Fruit fly (Drosophila melanogaster) whole organism, embryonic: ENCODE measurements around the gene gammaTub37C.

ENCODE experiments used
- Adf1 ChIP-seq: fragments of 200-800 bp; sonication (Bioruptor generic); IDR thresholded peaks from 2 replicates; pipeline ENCODE4 v1.3.6; 2022; ENCODE audit warnings: missing biosample characterization, missing genetic modification characterization
- Bgb ChIP-seq: fragments of 200-800 bp; sonication (Bioruptor generic); IDR thresholded peaks from 2 replicates; pipeline ENCODE4 v1.3.6; 2022; ENCODE audit warnings: missing biosample characterization, missing genetic modification characterization; ENCODE audit not compliant: partially characterized antibody
- CG1024 ChIP-seq: fragments of 200-800 bp; sonication (Bioruptor generic); IDR thresholded peaks from 2 replicates; pipeline ENCODE4 v1.3.6; 2022; ENCODE audit warnings: missing biosample characterization, missing genetic modification characterization
- CG11398 ChIP-seq: fragments of 200-800 bp; sonication (Bioruptor generic); optimal IDR thresholded peaks from 2 replicates; lab custom pipeline; 2016; ENCODE audit warnings: missing biosample characterization, missing genetic modification characterization
- CG13296 ChIP-seq: fragments of 200-800 bp; sonication (Bioruptor generic); optimal IDR thresholded peaks from 3 replicates; lab custom pipeline; 2018; ENCODE audit warnings: missing biosample characterization, mild to moderate bottlenecking, missing genetic modification characterization
- CG1603 ChIP-seq: fragments of 200-800 bp; sonication (Bioruptor generic); optimal IDR thresholded peaks from 2 replicates; lab custom pipeline; 2019; ENCODE audit warnings: missing biosample characterization, mild to moderate bottlenecking, missing genetic modification characterization, moderate library complexity
- CG17361 ChIP-seq: fragments of 200-800 bp; sonication (Bioruptor generic); IDR thresholded peaks from 3 replicates; pipeline ENCODE4 v1.3.6; 2022; ENCODE audit warnings: missing biosample characterization, missing genetic modification characterization
- CG2116 ChIP-seq: fragments of 200-800 bp; sonication (Bioruptor generic); optimal IDR thresholded peaks from 3 replicates; lab custom pipeline; 2018; ENCODE audit warnings: missing biosample characterization, mild to moderate bottlenecking, missing genetic modification characterization
- CG2199 ChIP-seq: fragments of 200-800 bp; sonication (Bioruptor generic); IDR thresholded peaks from 3 replicates; pipeline ENCODE4 v1.3.6; 2022; ENCODE audit warnings: missing biosample characterization, missing genetic modification characterization
- CG2875 ChIP-seq: fragments of 200-800 bp; sonication (Bioruptor generic); optimal IDR thresholded peaks from 2 replicates; lab custom pipeline; 2017; ENCODE audit warnings: missing biosample characterization, mild to moderate bottlenecking, missing genetic modification characterization, missing genetic modification reagents
- CG3163 ChIP-seq: fragments of 200-800 bp; sonication (Bioruptor generic); optimal IDR thresholded peaks from 3 replicates; lab custom pipeline; 2016; ENCODE audit warnings: missing biosample characterization, missing genetic modification characterization
- CG3838 ChIP-seq: fragments of 200-800 bp; sonication (Bioruptor generic); optimal IDR thresholded peaks from 3 replicates; lab custom pipeline; 2016; ENCODE audit warnings: missing biosample characterization, missing genetic modification characterization
- CG4328 ChIP-seq: fragments of 200-800 bp; sonication (Bioruptor generic); optimal IDR thresholded peaks from 3 replicates; lab custom pipeline; 2017; ENCODE audit warnings: missing biosample characterization, missing genetic modification reagents, missing genetic modification characterization
- CG7271 ChIP-seq: fragments of 200-800 bp; sonication (Bioruptor generic); optimal IDR thresholded peaks from 2 replicates; lab custom pipeline; 2018; ENCODE audit warnings: missing biosample characterization, mild to moderate bottlenecking, missing genetic modification characterization, moderate library complexity
- CG7786 ChIP-seq: fragments of 200-800 bp; sonication (Bioruptor generic); optimal IDR thresholded peaks from 2 replicates; lab custom pipeline; 2016; ENCODE audit warnings: missing biosample characterization, missing genetic modification characterization
- CG7839 ChIP-seq: fragments of 200-800 bp; sonication (Bioruptor generic); optimal IDR thresholded peaks from 3 replicates; lab custom pipeline; 2018; ENCODE audit warnings: missing biosample characterization, mild to moderate bottlenecking, missing genetic modification characterization, moderate library complexity
- CG8281 ChIP-seq: fragments of 200-800 bp; sonication (Bioruptor generic); optimal IDR thresholded peaks from 2 replicates; lab custom pipeline; 2018; ENCODE audit warnings: missing biosample characterization, mild to moderate bottlenecking, missing genetic modification characterization, moderate library complexity
- Doc2 ChIP-seq: fragments of 200-800 bp; sonication (Bioruptor generic); IDR thresholded peaks from 2 replicates; pipeline ENCODE4 v1.3.6; 2022; ENCODE audit warnings: missing biosample characterization, missing genetic modification characterization
- ERR ChIP-seq: fragments of 200-800 bp; sonication (Bioruptor generic); optimal IDR thresholded peaks from 2 replicates; lab custom pipeline; 2016; ENCODE audit warnings: missing biosample characterization, missing genetic modification characterization
- Gsc ChIP-seq: fragments of 200-800 bp; sonication (Bioruptor generic); IDR thresholded peaks from 2 replicates; pipeline ENCODE4 v1.3.6; 2022; ENCODE audit warnings: missing biosample characterization, missing genetic modification characterization
- Gug ChIP-seq: fragments of 200-800 bp; sonication (Bioruptor generic); IDR thresholded peaks from 4 replicates; pipeline ENCODE4 v1.3.6; 2022; ENCODE audit warnings: missing biosample characterization, missing genetic modification characterization
- Hey ChIP-seq: fragments of 200-800 bp; sonication (Bioruptor generic); optimal IDR thresholded peaks from 3 replicates; lab custom pipeline; 2018; ENCODE audit warnings: missing biosample characterization, mild to moderate bottlenecking, missing genetic modification characterization
- Hr3 ChIP-seq: fragments of 200-800 bp; sonication (Bioruptor generic); optimal IDR thresholded peaks from 3 replicates; lab custom pipeline; 2016; ENCODE audit warnings: missing biosample characterization, missing genetic modification characterization
- Meics ChIP-seq: fragments of 200-800 bp; sonication (Bioruptor generic); optimal IDR thresholded peaks from 2 replicates; lab custom pipeline; 2017; ENCODE audit warnings: missing biosample characterization, mild to moderate bottlenecking, missing genetic modification characterization
- YL-1 ChIP-seq: fragments of 200-800 bp; sonication (Bioruptor generic); optimal IDR thresholded peaks from 3 replicates; lab custom pipeline; 2017; ENCODE audit warnings: missing biosample characterization, mild to moderate bottlenecking, missing genetic modification characterization
- cad ChIP-seq: fragments of >200 bp; optimal IDR thresholded peaks from 2 replicates; lab custom pipeline; 2017; ENCODE audit warnings: missing biosample characterization, missing genetic modification characterization
- caup ChIP-seq: fragments of 200-800 bp; sonication (Bioruptor generic); optimal IDR thresholded peaks from 3 replicates; lab custom pipeline; 2017; ENCODE audit warnings: missing biosample characterization, mild to moderate bottlenecking, missing genetic modification characterization, moderate library complexity; ENCODE audit not compliant: severe bottlenecking
- chinmo ChIP-seq: fragments of 200-800 bp; sonication (Bioruptor generic); IDR thresholded peaks from 4 replicates; pipeline ENCODE4 v1.3.6; 2022; ENCODE audit warnings: missing biosample characterization, missing genetic modification characterization; ENCODE audit not compliant: partially characterized antibody
- ci ChIP-seq: fragments of 200-800 bp; sonication (Bioruptor generic); IDR thresholded peaks from 3 replicates; pipeline ENCODE4 v1.3.6; 2022; ENCODE audit warnings: missing biosample characterization, missing genetic modification characterization
- crol ChIP-seq: fragments of 200-800 bp; sonication (Bioruptor generic); IDR thresholded peaks from 2 replicates; pipeline ENCODE4 v1.3.6; 2022; ENCODE audit warnings: missing biosample characterization, missing genetic modification characterization
- dan ChIP-seq: fragments of 200-800 bp; sonication (Bioruptor generic); IDR thresholded peaks from 2 replicates; pipeline ENCODE4 v1.3.6; 2022; ENCODE audit warnings: missing biosample characterization, missing genetic modification characterization
- dmrt11E ChIP-seq: fragments of 200-800 bp; sonication (Bioruptor generic); optimal IDR thresholded peaks from 3 replicates; lab custom pipeline; 2018; ENCODE audit warnings: missing biosample characterization, mild to moderate bottlenecking, missing genetic modification characterization, moderate library complexity
- dpn ChIP-seq, 2 experiments: fragments of 200-800 bp; sonication (Bioruptor generic); optimal IDR thresholded peaks; 3 replicates each; lab custom pipeline; 2016; ENCODE audit warnings: missing biosample characterization in 2 of 2, missing genetic modification characterization in 2 of 2
- en ChIP-seq: fragments of 200-800 bp; sonication (Bioruptor generic); optimal IDR thresholded peaks from 2 replicates; lab custom pipeline; 2016; ENCODE audit warnings: missing biosample characterization, missing genetic modification characterization
- ewg ChIP-seq: fragments of 200-800 bp; sonication (Bioruptor generic); optimal IDR thresholded peaks from 3 replicates; lab custom pipeline; 2017; ENCODE audit warnings: mild to moderate bottlenecking, missing biosample characterization, missing genetic modification reagents, missing genetic modification characterization
- fd96Cb ChIP-seq: fragments of 200-800 bp; sonication (Bioruptor generic); optimal IDR thresholded peaks from 2 replicates; lab custom pipeline; 2018; ENCODE audit warnings: missing biosample characterization, mild to moderate bottlenecking, missing genetic modification characterization, moderate library complexity
- grau ChIP-seq: fragments of 200-800 bp; optimal IDR thresholded peaks from 3 replicates; lab custom pipeline; 2019; ENCODE audit warnings: missing biosample characterization, mild to moderate bottlenecking, missing genetic modification characterization, moderate library complexity
- gro ChIP-seq: fragments of 200-800 bp; sonication (Bioruptor generic); optimal IDR thresholded peaks from 2 replicates; lab custom pipeline; 2016; ENCODE audit warnings: missing biosample characterization, missing genetic modification characterization
- hkb ChIP-seq, 2 experiments: fragments of 200-800 bp in 1 of 2; fragments of >200 bp in 1 of 2; sonication (Bioruptor generic) in 1 of 2; IDR thresholded peaks in 1 of 2; optimal IDR thresholded peaks in 1 of 2; 2 replicates each; pipeline versions ENCODE4 v1.3.6 to Lab custom; 2017 to 2022; ENCODE audit warnings: missing biosample characterization in 1 of 2, missing genetic modification characterization in 1 of 2
- jumu ChIP-seq: fragments of 200-800 bp; sonication (Bioruptor generic); optimal IDR thresholded peaks from 3 replicates; lab custom pipeline; 2016; ENCODE audit warnings: missing biosample characterization, missing genetic modification characterization
- nom ChIP-seq: fragments of 200-800 bp; sonication (Bioruptor generic); optimal IDR thresholded peaks from 2 replicates; lab custom pipeline; 2017; ENCODE audit warnings: missing biosample characterization, missing genetic modification characterization, mild to moderate bottlenecking, moderate library complexity, missing genetic modification reagents
- p53 ChIP-seq: fragments of 200-800 bp; sonication (Bioruptor generic); optimal IDR thresholded peaks from 2 replicates; lab custom pipeline; 2016; ENCODE audit warnings: missing biosample characterization, missing genetic modification characterization
- rib ChIP-seq: fragments of 200-800 bp; sonication (Bioruptor generic); IDR thresholded peaks from 2 replicates; pipeline ENCODE4 v1.3.6; 2022; ENCODE audit warnings: missing biosample characterization, missing genetic modification characterization
- sc ChIP-seq, 3 experiments: fragments of >200 bp in 2 of 3; fragments of 200-800 bp in 1 of 3; sonication (Bioruptor generic) in 1 of 3; optimal IDR thresholded peaks; 2 replicates in 2 of 3; 3 replicates in 1 of 3; lab custom pipeline; 2017; ENCODE audit warnings: mild to moderate bottlenecking in 1 of 3, missing biosample characterization in 1 of 3, missing genetic modification characterization in 1 of 3, missing genetic modification reagents in 1 of 3
- sd ChIP-seq: fragments of 200-800 bp; sonication (Bioruptor generic); optimal IDR thresholded peaks from 3 replicates; lab custom pipeline; 2018; ENCODE audit warnings: missing biosample characterization, mild to moderate bottlenecking, missing genetic modification characterization, moderate library complexity
- sens ChIP-seq: fragments of 200-800 bp; sonication (Bioruptor generic); peaks from one replicate; lab custom pipeline; 2016; ENCODE audit warnings: missing biosample characterization, missing genetic modification characterization
- tap ChIP-seq: fragments of 200-800 bp; optimal IDR thresholded peaks from 3 replicates; lab custom pipeline; 2019; ENCODE audit warnings: missing biosample characterization, mild to moderate bottlenecking, missing genetic modification characterization, moderate library complexity
- tgo ChIP-seq: fragments of 200-800 bp; sonication (Bioruptor generic); IDR thresholded peaks from 3 replicates; pipeline ENCODE4 v1.3.6; 2022; ENCODE audit warnings: missing biosample characterization, missing genetic modification characterization
- vvl ChIP-seq: fragments of 200-800 bp; sonication (Bioruptor generic); IDR thresholded peaks from 2 replicates; pipeline ENCODE4 v1.3.6; 2022; ENCODE audit warnings: missing biosample characterization, missing genetic modification characterization
- zfh1 ChIP-seq: fragments of 200-800 bp; sonication (Bioruptor generic); IDR thresholded peaks from 3 replicates; pipeline ENCODE4 v1.3.6; 2022; ENCODE audit warnings: missing biosample characterization, missing genetic modification characterization

The gammaTub37C gene

dm6 chr2L:19200211-19200610 lies 14.7 kb upstream of the gammaTub37C start (continued):
- TF ChIP-seq ci: 0 out of 3 replicates have a peak, but pooled peaks have one; percentile 19
- no peak for TF ChIP-seq CG8281 (tag; lab: Kevin White, UChicago)
- no peak for TF ChIP-seq dan (GFP tag; lab: Robert Waterston, UW)
- TF ChIP-seq CG2875 (GFP tag; lab: Kevin White, UChicago): no peak
- no peak for TF ChIP-seq ewg (GFP tag; lab: Kevin White, UChicago)
- no peak for TF ChIP-seq rib (GFP tag; lab: Robert Waterston, UW)
- TF ChIP-seq CG1024: 0 out of 2 replicates have a peak, but pooled peaks have one; percentile 28
- peak; percentile 25 for TF ChIP-seq CG7839
- TF ChIP-seq CG7271 (tag; lab: Kevin White, UChicago): no peak
- TF ChIP-seq chinmo (GFP tag; lab: Robert Waterston, UW): no peak
- TF ChIP-seq zfh1: 0 out of 3 replicates have a peak, but pooled peaks have one; percentile 20
- TF ChIP-seq grau: no peak
- TF ChIP-seq sd (tag; lab: Kevin White, UChicago): no peak
- no peak for TF ChIP-seq Meics (GFP tag; lab: Kevin White, UChicago)
- TF ChIP-seq CG4328 (GFP tag; lab: Kevin White, UChicago): no peak
- TF ChIP-seq dpn (GFP tag; optimal IDR thresholded peaks at IDR 0.05; lab: Kevin White, UChicago): peak in 1 of 2 experiments; percentile 35
- TF ChIP-seq CG2199 (GFP tag; lab: Robert Waterston, UW): no peak
- TF ChIP-seq fd96Cb (tag; lab: Kevin White, UChicago): no peak
- TF ChIP-seq CG13296 (GFP tag; lab: Kevin White, UChicago): no peak
- no peak for TF ChIP-seq Bgb (GFP tag; lab: Robert Waterston, UW)
- TF ChIP-seq CG7786 (GFP tag; lab: Kevin White, UChicago): peak; percentile 34
- TF ChIP-seq dmrt11E: peak; percentile 10
- no peak for TF ChIP-seq CG2116
- TF ChIP-seq gro: no peak
- no peak for TF ChIP-seq Hey (tag; lab: Kevin White, UChicago)
- TF ChIP-seq en (GFP tag; lab: Kevin White, UChicago): no peak
- TF ChIP-seq sc (optimal IDR thresholded peaks at IDR 0.05; lab: Kevin White, UChicago): no peak
- TF ChIP-seq sc (GFP tag; optimal IDR thresholded peaks at IDR 0.05; lab: Kevin White, UChicago): no peak
- no peak for TF ChIP-seq Adf1
- no peak for TF ChIP-seq Gsc (GFP tag; lab: Robert Waterston, UW)
- no peak for TF ChIP-seq tap
- TF ChIP-seq Hr3 (GFP tag; lab: Kevin White, UChicago): no peak
- no peak for TF ChIP-seq cad (GFP tag; lab: Kevin White, UChicago)
- peak; percentile 13 for TF ChIP-seq CG1603 (tag; lab: Kevin White, UChicago)
- no peak for TF ChIP-seq crol
- TF ChIP-seq sens (GFP tag; lab: Kevin White, UChicago): peak; percentile 83
- TF ChIP-seq Gug: 0 out of 4 replicates have a peak, but pooled peaks have one; percentile 4
- no peak for TF ChIP-seq hkb (optimal IDR thresholded peaks at IDR 0.05; lab: Kevin White, UChicago)
- TF ChIP-seq hkb (GFP tag; IDR thresholded peaks at IDR 0.05; lab: Robert Waterston, UW): no peak
- peak; percentile 15 for TF ChIP-seq jumu (GFP tag; lab: Kevin White, UChicago)
- TF ChIP-seq tgo: no peak; the same call in 2 of the 3 replicates
- no peak for TF ChIP-seq YL-1
- no peak for TF ChIP-seq caup
- TF ChIP-seq CG17361 (GFP tag; lab: Robert Waterston, UW): no peak
- TF ChIP-seq vvl (GFP tag; lab: Robert Waterston, UW): peak; percentile 41; the same call in 1 of the 2 replicates
- TF ChIP-seq CG3163: no peak
- no peak for TF ChIP-seq p53 (GFP tag; lab: Kevin White, UChicago)
- no peak for TF ChIP-seq CG11398
- TF ChIP-seq nom: peak; percentile 18
- TF ChIP-seq Doc2 (GFP tag; lab: Robert Waterston, UW): no peak
- TF ChIP-seq CG3838 (GFP tag; lab: Kevin White, UChicago): no peak
- no peak for TF ChIP-seq ERR (GFP tag; lab: Kevin White, UChicago)
